Fruit fly (Drosophila melanogaster) whole organism, embryonic: ENCODE data around the gene obst-J.

Source experiments
- Adf1 ChIP-seq: fragments of 200-800 bp; sonication (Bioruptor generic); IDR thresholded peaks from 2 replicates; pipeline ENCODE4 v1.3.6; 2022; ENCODE audit warnings: missing biosample characterization, missing genetic modification characterization
- Awh ChIP-seq: fragments of 200-800 bp; sonication (Bioruptor generic); IDR thresholded peaks from 2 replicates; pipeline ENCODE4, ENCODE4 v1.3.6; 2022; ENCODE audit warnings: missing biosample characterization, missing genetic modification characterization
- Bgb ChIP-seq: fragments of 200-800 bp; sonication (Bioruptor generic); IDR thresholded peaks from 2 replicates; pipeline ENCODE4 v1.3.6; 2022; ENCODE audit warnings: missing biosample characterization, missing genetic modification characterization; ENCODE audit not compliant: partially characterized antibody
- CG10366 ChIP-seq: fragments of 200-800 bp; sonication (Bioruptor generic); IDR thresholded peaks from 2 replicates; pipeline ENCODE4 v1.3.6; 2022; ENCODE audit warnings: missing biosample characterization, missing genetic modification characterization
- CG11085 ChIP-seq: fragments of 200-800 bp; sonication (Bioruptor generic); IDR thresholded peaks from 2 replicates; pipeline ENCODE4 v1.3.6; 2022; ENCODE audit warnings: missing biosample characterization, missing genetic modification characterization
- CG12299 ChIP-seq: fragments of 200-800 bp; sonication (Bioruptor generic); optimal IDR thresholded peaks from 2 replicates; lab custom pipeline; 2018; ENCODE audit warnings: missing biosample characterization, mild to moderate bottlenecking, missing genetic modification characterization
- CG12391 ChIP-seq: fragments of 200-800 bp; sonication (Bioruptor generic); optimal IDR thresholded peaks from 3 replicates; lab custom pipeline; 2018; ENCODE audit warnings: missing biosample characterization, mild to moderate bottlenecking, missing genetic modification characterization, moderate library complexity
- CG12942 ChIP-seq: fragments of 200-800 bp; sonication (Bioruptor generic); optimal IDR thresholded peaks from 3 replicates; lab custom pipeline; 2016; ENCODE audit warnings: missing biosample characterization, missing genetic modification characterization
- CG13287 ChIP-seq: fragments of 200-800 bp; sonication (Bioruptor generic); IDR thresholded peaks from 2 replicates; pipeline ENCODE4 v1.3.6; 2022; ENCODE audit warnings: missing biosample characterization, missing genetic modification characterization; ENCODE audit not compliant: partially characterized antibody
- CG14860 ChIP-seq: fragments of 200-800 bp; sonication (Bioruptor generic); IDR thresholded peaks from 3 replicates; pipeline ENCODE4 v1.3.6; 2022; ENCODE audit warnings: missing biosample characterization, missing genetic modification characterization; ENCODE audit not compliant: partially characterized antibody
- CG17829 ChIP-seq: fragments of 200-800 bp; optimal IDR thresholded peaks from 2 replicates; lab custom pipeline; 2019; ENCODE audit warnings: missing biosample characterization, mild to moderate bottlenecking, missing genetic modification characterization, moderate library complexity
- CG1792 ChIP-seq: fragments of 200-800 bp; sonication (Bioruptor generic); optimal IDR thresholded peaks from 2 replicates; lab custom pipeline; 2016; ENCODE audit warnings: missing biosample characterization, missing genetic modification characterization
- CG18476 ChIP-seq: fragments of 200-800 bp; sonication (Bioruptor generic); optimal IDR thresholded peaks from 2 replicates; lab custom pipeline; 2016; ENCODE audit warnings: missing biosample characterization, mild to moderate bottlenecking, missing genetic modification characterization
- CG2875 ChIP-seq: fragments of 200-800 bp; sonication (Bioruptor generic); optimal IDR thresholded peaks from 2 replicates; lab custom pipeline; 2017; ENCODE audit warnings: missing biosample characterization, mild to moderate bottlenecking, missing genetic modification characterization, missing genetic modification reagents
- CG33557 ChIP-seq: fragments of 200-800 bp; sonication (Bioruptor generic); optimal IDR thresholded peaks from 2 replicates; lab custom pipeline; 2019; ENCODE audit warnings: missing biosample characterization, mild to moderate bottlenecking, missing genetic modification characterization, moderate library complexity
- CG4360 ChIP-seq: fragments of 200-800 bp; sonication (Bioruptor generic); IDR thresholded peaks from 2 replicates; pipeline ENCODE4 v1.3.6; 2022; ENCODE audit warnings: missing biosample characterization, missing genetic modification characterization
- CG4730 ChIP-seq: fragments of 200-800 bp; sonication (Bioruptor generic); IDR thresholded peaks from 2 replicates; pipeline ENCODE4 v1.3.6; 2022; ENCODE audit warnings: missing biosample characterization, missing genetic modification characterization
- CG8359 ChIP-seq: fragments of 200-800 bp; sonication (Bioruptor generic); optimal IDR thresholded peaks from 2 replicates; lab custom pipeline; 2017; ENCODE audit warnings: missing biosample characterization, mild to moderate bottlenecking, missing genetic modification characterization, borderline replicate concordance
- CG9609 ChIP-seq: fragments of 200-800 bp; sonication (Bioruptor generic); optimal IDR thresholded peaks from 3 replicates; lab custom pipeline; 2016; ENCODE audit warnings: missing biosample characterization, missing genetic modification characterization
- CG9797 ChIP-seq: fragments of 200-800 bp; sonication (Bioruptor generic); optimal IDR thresholded peaks from 3 replicates; lab custom pipeline; 2018; ENCODE audit warnings: missing biosample characterization, mild to moderate bottlenecking, missing genetic modification characterization
- Chrac-16 ChIP-seq: fragments of 200-800 bp; sonication (Bioruptor generic); optimal IDR thresholded peaks from 3 replicates; lab custom pipeline; 2016; ENCODE audit warnings: missing biosample characterization, missing genetic modification characterization
- D19A ChIP-seq: fragments of 200-800 bp; optimal IDR thresholded peaks from 3 replicates; lab custom pipeline; 2019; ENCODE audit warnings: missing biosample characterization, mild to moderate bottlenecking, missing genetic modification characterization, moderate library complexity
- Eip74EF ChIP-seq, 2 experiments: fragments of 200-800 bp in 1 of 2; fragments of >200 bp in 1 of 2; sonication (Bioruptor generic) in 1 of 2; optimal IDR thresholded peaks; 2 replicates each; lab custom pipeline; 2017 to 2019; ENCODE audit warnings: missing biosample characterization in 2 of 2, missing genetic modification characterization in 2 of 2, mild to moderate bottlenecking in 1 of 2, moderate library complexity in 1 of 2
- Hmr ChIP-seq: fragments of 200-800 bp; sonication (Bioruptor generic); optimal IDR thresholded peaks from 3 replicates; lab custom pipeline; 2017; ENCODE audit warnings: mild to moderate bottlenecking, missing biosample characterization, missing genetic modification reagents, missing genetic modification characterization
- Hr51 ChIP-seq, 2 experiments: fragments of 200-800 bp; sonication (Bioruptor generic); optimal IDR thresholded peaks; 2 replicates in 1 of 2; 3 replicates in 1 of 2; lab custom pipeline; 2016 to 2018; ENCODE audit warnings: missing biosample characterization in 2 of 2, missing genetic modification characterization in 2 of 2, mild to moderate bottlenecking in 1 of 2, moderate library complexity in 1 of 2
- Lhr ChIP-seq: fragments of 200-800 bp; sonication (Bioruptor generic); optimal IDR thresholded peaks from 3 replicates; lab custom pipeline; 2017; ENCODE audit warnings: mild to moderate bottlenecking, missing biosample characterization, missing genetic modification reagents, missing genetic modification characterization
- Neu2 ChIP-seq: fragments of 200-800 bp; sonication (Bioruptor generic); optimal IDR thresholded peaks from 3 replicates; lab custom pipeline; 2016; ENCODE audit warnings: missing biosample characterization, missing genetic modification characterization, borderline replicate concordance
- Optix ChIP-seq: fragments of 200-800 bp; sonication (Bioruptor generic); IDR thresholded peaks from 3 replicates; pipeline ENCODE4 v1.3.6; 2022; ENCODE audit warnings: missing biosample characterization, missing genetic modification characterization
- Scr ChIP-seq: fragments of 200-800 bp; sonication (Bioruptor generic); IDR thresholded peaks from 2 replicates; pipeline ENCODE4 v1.3.6; 2022; ENCODE audit warnings: missing biosample characterization, missing genetic modification characterization; ENCODE audit not compliant: partially characterized antibody
- Stat92E ChIP-seq, 3 experiments: fragments of >200 bp in 2 of 3; fragments of 200-800 bp in 1 of 3; sonication (Bioruptor generic) in 1 of 3; optimal IDR thresholded peaks; 2 replicates each; lab custom pipeline; 2017 to 2019; ENCODE audit warnings: missing biosample characterization in 3 of 3, missing genetic modification characterization in 3 of 3, mild to moderate bottlenecking in 1 of 3, moderate library complexity in 1 of 3
- ab ChIP-seq: fragments of 200-800 bp; sonication (Bioruptor generic); optimal IDR thresholded peaks from 2 replicates; lab custom pipeline; 2016; ENCODE audit warnings: missing biosample characterization, missing genetic modification characterization
- dati ChIP-seq: fragments of 200-800 bp; sonication (Bioruptor generic); IDR thresholded peaks from 2 replicates; pipeline ENCODE4 v1.3.6; 2022; ENCODE audit warnings: missing biosample characterization, missing genetic modification characterization
- dysf ChIP-seq: fragments of 200-800 bp; sonication (Bioruptor generic); IDR thresholded peaks from 3 replicates; pipeline ENCODE4 v1.3.6; 2022; ENCODE audit warnings: missing biosample characterization, missing genetic modification characterization
- grn ChIP-seq: fragments of 200-800 bp; sonication (Bioruptor generic); optimal IDR thresholded peaks from 3 replicates; lab custom pipeline; 2017; ENCODE audit warnings: missing biosample characterization, missing genetic modification characterization
- gro ChIP-seq: fragments of 200-800 bp; sonication (Bioruptor generic); optimal IDR thresholded peaks from 2 replicates; lab custom pipeline; 2016; ENCODE audit warnings: missing biosample characterization, missing genetic modification characterization
- hbn ChIP-seq: fragments of 200-800 bp; sonication (Bioruptor generic); IDR thresholded peaks from 2 replicates; pipeline ENCODE4 v1.3.6; 2022; ENCODE audit warnings: missing biosample characterization, missing genetic modification characterization; ENCODE audit not compliant: partially characterized antibody
- lab ChIP-seq: fragments of 200-800 bp; sonication (Bioruptor generic); optimal IDR thresholded peaks from 3 replicates; lab custom pipeline; 2017; ENCODE audit warnings: missing biosample characterization, missing genetic modification characterization, mild to moderate bottlenecking, moderate library complexity, missing genetic modification reagents
- lmd ChIP-seq: fragments of 200-800 bp; sonication (Bioruptor generic); IDR thresholded peaks from 2 replicates; pipeline ENCODE4 v1.3.6; 2022; ENCODE audit warnings: missing biosample characterization, missing genetic modification characterization
- maf-S ChIP-seq: fragments of 200-800 bp; sonication (Bioruptor generic); optimal IDR thresholded peaks from 2 replicates; lab custom pipeline; 2016; ENCODE audit warnings: missing biosample characterization, missing genetic modification characterization
- mirr ChIP-seq: fragments of 200-800 bp; sonication (Bioruptor generic); optimal IDR thresholded peaks from 3 replicates; lab custom pipeline; 2018; ENCODE audit warnings: missing biosample characterization, mild to moderate bottlenecking, missing genetic modification characterization
- oc ChIP-seq: fragments of 200-800 bp; sonication (Bioruptor generic); optimal IDR thresholded peaks from 2 replicates; lab custom pipeline; 2018; ENCODE audit warnings: missing biosample characterization, mild to moderate bottlenecking, missing genetic modification characterization, moderate library complexity
- pita ChIP-seq: fragments of 200-800 bp; sonication (Bioruptor generic); optimal IDR thresholded peaks from 2 replicates; lab custom pipeline; 2017; ENCODE audit warnings: missing biosample characterization, mild to moderate bottlenecking, missing genetic modification characterization
- ro ChIP-seq: fragments of 200-800 bp; sonication (Bioruptor generic); IDR thresholded peaks from 2 replicates; pipeline ENCODE4 v1.3.6; 2022; ENCODE audit warnings: missing biosample characterization, missing genetic modification characterization
- schlank ChIP-seq: fragments of 200-800 bp; sonication (Bioruptor generic); optimal IDR thresholded peaks from 2 replicates; lab custom pipeline; 2018; ENCODE audit warnings: missing biosample characterization, mild to moderate bottlenecking, missing genetic modification characterization
- slbo ChIP-seq: fragments of 200-800 bp; sonication (Bioruptor generic); IDR thresholded peaks from 2 replicates; pipeline ENCODE4 v1.3.6; 2022; ENCODE audit warnings: missing biosample characterization, missing genetic modification characterization
- sna ChIP-seq: fragments of 200-800 bp; sonication (Bioruptor generic); IDR thresholded peaks from 2 replicates; pipeline ENCODE4 v1.3.6; 2022; ENCODE audit warnings: missing biosample characterization, missing genetic modification characterization; ENCODE audit not compliant: partially characterized antibody
- stc ChIP-seq: fragments of 200-800 bp; sonication (Bioruptor generic); IDR thresholded peaks from 2 replicates; pipeline ENCODE4 v1.3.6; 2022; ENCODE audit warnings: missing biosample characterization, missing genetic modification characterization
- tio ChIP-seq: fragments of 200-800 bp; sonication (Bioruptor generic); optimal IDR thresholded peaks from 2 replicates; lab custom pipeline; 2017; ENCODE audit warnings: missing biosample characterization, missing genetic modification characterization, inconsistent platforms
- zen2 ChIP-seq: fragments of 200-800 bp; sonication (Bioruptor generic); IDR thresholded peaks from 3 replicates; pipeline ENCODE4 v1.3.6; 2022; ENCODE audit warnings: missing biosample characterization, missing genetic modification characterization; ENCODE audit not compliant: partially characterized antibody

The obst-J gene

DNA sequence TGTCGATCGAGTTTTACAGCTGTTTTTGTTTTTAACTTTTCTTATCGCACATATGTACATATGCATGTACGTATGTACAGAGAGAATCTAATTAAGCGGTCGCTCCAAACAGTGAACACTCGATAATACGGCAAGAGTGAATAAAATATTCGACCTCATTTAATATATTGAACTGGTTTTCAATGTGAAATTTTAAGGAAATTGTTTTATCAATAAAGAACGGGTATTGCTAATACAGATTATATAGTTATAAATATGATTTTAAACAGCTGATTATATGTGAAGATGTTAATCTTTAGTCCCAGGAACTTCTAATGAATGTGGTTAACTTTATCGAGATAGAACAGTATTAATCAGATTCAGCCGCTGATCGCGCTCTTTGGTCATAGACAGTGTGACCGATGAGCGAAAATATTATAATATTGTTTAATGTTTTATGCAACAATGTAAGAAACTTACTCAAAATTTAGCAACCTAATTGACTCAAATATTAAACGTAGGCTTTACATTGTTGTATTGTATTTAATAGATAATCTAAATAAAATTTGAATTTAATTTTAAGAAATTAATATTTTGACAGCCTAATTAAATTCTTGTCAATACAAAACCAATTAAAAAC, 9.2 kb upstream of the obst-J start, which contains the start of gene CG7328 (continued):
- TF ChIP-seq CG12299 (tag; lab: Kevin White, UChicago) = peak; percentile 6
- no peak for TF ChIP-seq CG12391 (tag; lab: Kevin White, UChicago)
- peak; percentile 18 for TF ChIP-seq maf-S (GFP tag; lab: Kevin White, UChicago)
- TF ChIP-seq CG33557 (GFP tag; lab: Kevin White, UChicago) = no peak
- TF ChIP-seq ro (GFP tag; lab: Robert Waterston, UW) = no peak
- peak; percentile 63 for TF ChIP-seq Hmr (GFP tag; lab: Kevin White, UChicago)
- TF ChIP-seq dati (GFP tag; lab: Robert Waterston, UW) = no peak
- TF ChIP-seq CG10366 = peak; percentile 58
- no peak for TF ChIP-seq CG9797 (GFP tag; lab: Kevin White, UChicago)
- TF ChIP-seq lab (GFP tag; lab: Kevin White, UChicago) = no peak
- no peak for TF ChIP-seq Optix (GFP tag; lab: Robert Waterston, UW)
- TF ChIP-seq CG2875 (GFP tag; lab: Kevin White, UChicago) = no peak
- TF ChIP-seq Hr51 (GFP tag; optimal IDR thresholded peaks at IDR 0.05; lab: Kevin White, UChicago) = no peak
- TF ChIP-seq Adf1 (GFP tag; lab: Robert Waterston, UW) = peak; percentile 33; the same call in 1 of the 2 replicates
- no peak for TF ChIP-seq oc (tag; lab: Kevin White, UChicago)
- no peak for TF ChIP-seq zen2 (GFP tag; lab: Robert Waterston, UW)
- no peak for TF ChIP-seq Scr (GFP tag; lab: Robert Waterston, UW)
- TF ChIP-seq CG17829 (tag; lab: Kevin White, UChicago) = no peak
- no peak for TF ChIP-seq Stat92E (GFP tag; optimal IDR thresholded peaks at IDR 0.05; lab: Kevin White, UChicago)
- TF ChIP-seq CG4360 (GFP tag; lab: Robert Waterston, UW) = no peak
- TF ChIP-seq Neu2 = no peak
- TF ChIP-seq schlank (tag; lab: Kevin White, UChicago) = peak; percentile 56
- peak; percentile 12 for TF ChIP-seq CG18476 (GFP tag; lab: Kevin White, UChicago)
- no peak for TF ChIP-seq tio (GFP tag; lab: Kevin White, UChicago)
- no peak for TF ChIP-seq Lhr (GFP tag; lab: Kevin White, UChicago)
- no peak for TF ChIP-seq CG13287 (GFP tag; lab: Robert Waterston, UW)
- no peak for TF ChIP-seq sna
- TF ChIP-seq stc (GFP tag; lab: Robert Waterston, UW) = no peak
- no peak for TF ChIP-seq D19A (tag; lab: Kevin White, UChicago)
- TF ChIP-seq CG9609 (GFP tag; lab: Kevin White, UChicago) = no peak
- TF ChIP-seq CG14860 (GFP tag; lab: Robert Waterston, UW) = no peak
- TF ChIP-seq CG11085 = no peak
- no peak for TF ChIP-seq CG1792
- TF ChIP-seq dysf (GFP tag; lab: Robert Waterston, UW) = peak; percentile 56; the same call in 2 of the 3 replicates
- TF ChIP-seq Chrac-16 (GFP tag; lab: Kevin White, UChicago) = peak; percentile 56
- no peak for TF ChIP-seq gro (GFP tag; lab: Kevin White, UChicago)
- peak; percentile 22 for TF ChIP-seq mirr
- no peak for TF ChIP-seq pita
- no peak for TF ChIP-seq ab (GFP tag; lab: Kevin White, UChicago)
- TF ChIP-seq lmd (GFP tag; lab: Robert Waterston, UW) = peak; percentile 62; the same call in 1 of the 2 replicates
- no peak for TF ChIP-seq CG8359
- TF ChIP-seq hbn (GFP tag; lab: Robert Waterston, UW) = no peak
- TF ChIP-seq CG4730 = no peak
- no peak for TF ChIP-seq CG12942 (GFP tag; lab: Kevin White, UChicago)
- no peak for TF ChIP-seq Eip74EF (GFP tag; optimal IDR thresholded peaks at IDR 0.05; lab: Kevin White, UChicago)
- TF ChIP-seq slbo (GFP tag; lab: Robert Waterston, UW) = peak; percentile 71
- TF ChIP-seq Bgb (GFP tag; lab: Robert Waterston, UW) = no peak
- TF ChIP-seq Awh (GFP tag; lab: Robert Waterston, UW) = no peak
- TF ChIP-seq grn (GFP tag; lab: Kevin White, UChicago) = peak; percentile 78
